Worm (Caenorhabditis elegans) whole organism, early embryonic: ENCODE results near the gene F15A4.5.

Experiments
- B0310.2 ChIP-seq: sonication (generic microtip); optimal IDR thresholded peaks from 2 replicates; lab custom pipeline; 2016; ENCODE audit warnings: mild to moderate bottlenecking, missing genetic modification characterization, missing compliant biosample characterization
- F13C5.2 ChIP-seq: sonication (generic microtip); optimal IDR thresholded peaks from 2 replicates; lab custom pipeline; 2017; ENCODE audit warnings: mild to moderate bottlenecking, missing genetic modification characterization, inconsistent platforms, missing compliant biosample characterization
- aly-1 ChIP-seq: sonication (generic microtip); optimal IDR thresholded peaks from 2 replicates; lab custom pipeline; 2016; ENCODE audit warnings: missing genetic modification characterization, missing compliant biosample characterization
- ama-1 ChIP-seq: fragments of 150-350 bp; optimal IDR thresholded peaks from 2 replicates; lab custom pipeline; 2014
- ceh-13 ChIP-seq: fragments of 200-800 bp; sonication (Bioruptor generic); optimal IDR thresholded peaks from 2 replicates; lab custom pipeline; 2018; ENCODE audit warnings: mild to moderate bottlenecking, missing genetic modification characterization, missing compliant biosample characterization
- ceh-36 ChIP-seq: sonication (generic microtip); optimal IDR thresholded peaks from 2 replicates; lab custom pipeline; 2016; ENCODE audit warnings: missing genetic modification characterization, inconsistent platforms, missing compliant biosample characterization
- ets-7 ChIP-seq: sonication (generic microtip); optimal IDR thresholded peaks from 2 replicates; lab custom pipeline; 2016; ENCODE audit warnings: missing genotype, missing genetic modification characterization, missing compliant biosample characterization
- flt-1 ChIP-seq: fragments of 200-800 bp; sonication (Bioruptor generic); IDR thresholded peaks from 2 replicates; pipeline ENCODE4 v1.3.6; 2022; ENCODE audit warnings: missing genetic modification characterization, missing compliant biosample characterization
- hmbx-1 ChIP-seq: sonication (generic microtip); optimal IDR thresholded peaks from 2 replicates; lab custom pipeline; 2016; ENCODE audit warnings: mild to moderate bottlenecking, missing genetic modification characterization, missing compliant biosample characterization
- hmg-4 ChIP-seq: fragments of 200-800 bp; sonication (Bioruptor generic); optimal IDR thresholded peaks from 2 replicates; lab custom pipeline; 2018; ENCODE audit warnings: mild to moderate bottlenecking, missing genetic modification characterization, missing compliant biosample characterization
- hnd-1 ChIP-seq: sonication (generic microtip); optimal IDR thresholded peaks from 2 replicates; lab custom pipeline; 2016; ENCODE audit warnings: missing genetic modification characterization, missing compliant biosample characterization
- pes-1 ChIP-seq: fragments of 200-800 bp; sonication (Bioruptor generic); IDR thresholded peaks from 2 replicates; pipeline ENCODE4 v1.3.6; 2022; ENCODE audit warnings: missing genetic modification reagents, missing genetic modification characterization, missing compliant biosample characterization
- scrt-1 ChIP-seq: fragments of 200-800 bp; sonication (Bioruptor generic); IDR thresholded peaks from 2 replicates; pipeline ENCODE4 v1.3.6; 2022; ENCODE audit warnings: missing genetic modification characterization, missing compliant biosample characterization
- sea-1 ChIP-seq: fragments of 200-800 bp; sonication (Bioruptor generic); conservative IDR thresholded peaks from 2 replicates; pipeline ENCODE4 v1.3.6; 2022; ENCODE audit warnings: missing genetic modification characterization, missing compliant biosample characterization
- tbx-11 ChIP-seq: fragments of 200-800 bp; sonication (Bioruptor generic); IDR thresholded peaks from 2 replicates; pipeline ENCODE4 v1.3.6; 2022; ENCODE audit warnings: missing genetic modification characterization, missing compliant biosample characterization
- tbx-37 ChIP-seq: fragments of 200-800 bp; sonication (Bioruptor generic); conservative IDR thresholded peaks from 2 replicates; pipeline ENCODE4 v1.3.6; 2022; ENCODE audit warnings: missing genetic modification reagents, missing genetic modification characterization, missing compliant biosample characterization
- tra-4 ChIP-seq: sonication (generic microtip); optimal IDR thresholded peaks from 2 replicates; lab custom pipeline; 2017; ENCODE audit warnings: missing genetic modification characterization, missing compliant biosample characterization

The F15A4.5 gene

ce11 chrII:12435202-12435872 is 35.7 kb downstream of the F15A4.5 start:
- TF ChIP-seq hmbx-1 (tag; lab: Kevin White, UChicago) = no peak
- no peak for TF ChIP-seq pes-1 (GFP tag; lab: Robert Waterston, UW)
- no peak for TF ChIP-seq F13C5.2 (tag; lab: Kevin White, UChicago)
- no peak for TF ChIP-seq tra-4 (tag; lab: Kevin White, UChicago)

DNA sequence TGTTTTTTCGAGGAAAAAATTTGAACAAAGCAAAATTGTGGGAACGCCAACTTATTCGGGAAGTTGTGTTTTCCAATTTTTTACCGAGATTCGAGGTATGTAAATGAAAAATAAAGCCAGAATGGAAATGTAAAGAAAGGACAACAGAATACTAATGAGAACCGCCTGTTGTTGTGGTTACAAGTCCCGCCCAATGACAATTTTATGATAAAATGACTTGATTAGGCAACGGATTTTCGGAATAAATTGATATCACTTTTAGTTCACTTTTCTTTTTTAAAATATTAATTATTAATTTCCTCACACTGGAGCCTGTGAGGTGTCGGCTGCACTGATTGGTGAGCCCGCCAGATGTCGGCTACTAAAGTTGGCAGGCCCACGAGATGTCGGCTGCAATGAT is 38.7 kb downstream of the F15A4.5 start, which contains the start of gene dct-12:
Gene dct-12, minus strand, starts transcription at position 101 of the 400 bp plus-strand sequence.
- TF ChIP-seq sea-1 (GFP tag; lab: Robert Waterston, UW) (no peak), F13C5.2 (tag; lab: Kevin White, UChicago) (no peak), B0310.2 (tag; lab: Kevin White, UChicago) (no peak), aly-1 (no peak), ets-7 (no peak), hnd-1 (tag; lab: Kevin White, UChicago) (no peak), tra-4 (tag; lab: Kevin White, UChicago) (no peak), ama-1 (lab: Kevin White, UChicago) (no peak), hmbx-1 (tag; lab: Kevin White, UChicago) (no peak)

ce11 chrII:12429743-12430142 is 41.3 kb downstream of the F15A4.5 start, which contains the start of gene Y57A10C.8:
Gene Y57A10C.8, minus strand, starts transcription at chrII:12429843.
- TF ChIP-seq hmg-4 (GFP tag; lab: Kevin White, UChicago) = no peak
- no peak for TF ChIP-seq ama-1 (lab: Kevin White, UChicago)
- no peak for TF ChIP-seq F13C5.2 (tag; lab: Kevin White, UChicago)
- TF ChIP-seq pes-1 (GFP tag; lab: Robert Waterston, UW) = no peak
- TF ChIP-seq hmbx-1 (tag; lab: Kevin White, UChicago) = no peak
- TF ChIP-seq hnd-1 (tag; lab: Kevin White, UChicago) = no peak
- TF ChIP-seq flt-1 (GFP tag; lab: Robert Waterston, UW) = no peak
- TF ChIP-seq aly-1 = no peak
- TF ChIP-seq ceh-13 = no peak
- no peak for TF ChIP-seq tbx-11 (GFP tag; lab: Robert Waterston, UW)
- TF ChIP-seq ets-7 = no peak
- TF ChIP-seq sea-1 (GFP tag; lab: Robert Waterston, UW) = no peak

DNA sequence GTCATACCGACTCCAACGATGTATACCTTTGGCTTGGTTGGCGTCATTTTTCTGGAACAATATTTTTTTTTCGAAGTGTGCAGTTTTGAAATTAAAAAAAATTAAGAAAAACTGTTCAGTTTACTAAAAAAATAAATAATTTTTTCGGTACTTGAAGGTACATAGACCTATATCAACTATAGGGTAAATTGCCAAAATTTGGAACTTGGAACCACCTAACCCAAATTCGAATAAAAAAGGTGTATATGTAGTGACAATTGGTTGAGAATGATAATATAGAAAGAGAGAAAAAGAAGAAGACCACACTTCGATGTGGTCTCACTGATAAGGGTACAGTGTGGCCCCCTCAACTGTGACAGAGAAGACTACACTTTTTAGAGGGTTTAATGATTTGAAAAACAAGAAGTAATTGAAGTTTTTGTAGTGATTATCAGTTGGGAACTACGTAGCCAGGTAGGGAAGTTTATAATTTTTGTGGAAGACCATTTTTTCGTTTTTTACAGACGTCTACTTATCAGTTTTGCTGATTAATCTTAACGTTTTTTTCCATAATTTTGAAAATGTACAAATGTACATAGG is 45.3 kb downstream of the F15A4.5 start, which contains the start of gene daf-22:
Gene daf-22, minus strand, starts transcription at position 51 of the 579 bp plus-strand sequence.
- no peak for TF ChIP-seq ceh-36 (tag; lab: Kevin White, UChicago)
- TF ChIP-seq ets-7 = no peak
- TF ChIP-seq tbx-37 = no peak
- no peak for TF ChIP-seq pes-1 (GFP tag; lab: Robert Waterston, UW)
- TF ChIP-seq tbx-11 (GFP tag; lab: Robert Waterston, UW) = no peak
- TF ChIP-seq F13C5.2 (tag; lab: Kevin White, UChicago) = no peak
- no peak for TF ChIP-seq hmg-4 (GFP tag; lab: Kevin White, UChicago)

- TF ChIP-seq tbx-11 (GFP tag; lab: Robert Waterston, UW) = no peak
- TF ChIP-seq ets-7 = no peak
- TF ChIP-seq pes-1 (GFP tag; lab: Robert Waterston, UW) = no peak
- no peak for TF ChIP-seq sea-1 (GFP tag; lab: Robert Waterston, UW)
- TF ChIP-seq tbx-37 = no peak
- TF ChIP-seq tra-4 (tag; lab: Kevin White, UChicago) = no peak
- TF ChIP-seq F13C5.2 (tag; lab: Kevin White, UChicago) = no peak
- no peak for TF ChIP-seq flt-1 (GFP tag; lab: Robert Waterston, UW)
- no peak for TF ChIP-seq aly-1
- no peak for TF ChIP-seq ama-1 (lab: Kevin White, UChicago)
- TF ChIP-seq hmbx-1 (tag; lab: Kevin White, UChicago) = no peak
- no peak for TF ChIP-seq ceh-36 (tag; lab: Kevin White, UChicago)
- no peak for TF ChIP-seq ceh-13
- TF ChIP-seq hnd-1 (tag; lab: Kevin White, UChicago) = no peak
- TF ChIP-seq B0310.2 (tag; lab: Kevin White, UChicago) = no peak
- no peak for TF ChIP-seq scrt-1
Measured at ce11 chrII:12420486-12420885, 50.6 kb downstream of the F15A4.5 start, which contains the start of gene sre-26. Gene sre-26, minus strand, starts transcription at chrII:12420586.
